Fruit fly (Drosophila melanogaster) ovary, adult (tissue): ENCODE measurements around the gene Cyp4g15.
A peak's percentile ranks its signal among the peaks of the same experiment; 100 is the strongest.

ENCODE experiments used
- CG17801 ChIP-seq: fragments of 200-800 bp; optimal IDR thresholded peaks from 2 replicates; lab custom pipeline; 2019; ENCODE audit warnings: missing biosample characterization, mild to moderate bottlenecking, missing genetic modification characterization, moderate library complexity; ENCODE audit not compliant: partially characterized antibody

Cyp4g15 gene

DNA sequence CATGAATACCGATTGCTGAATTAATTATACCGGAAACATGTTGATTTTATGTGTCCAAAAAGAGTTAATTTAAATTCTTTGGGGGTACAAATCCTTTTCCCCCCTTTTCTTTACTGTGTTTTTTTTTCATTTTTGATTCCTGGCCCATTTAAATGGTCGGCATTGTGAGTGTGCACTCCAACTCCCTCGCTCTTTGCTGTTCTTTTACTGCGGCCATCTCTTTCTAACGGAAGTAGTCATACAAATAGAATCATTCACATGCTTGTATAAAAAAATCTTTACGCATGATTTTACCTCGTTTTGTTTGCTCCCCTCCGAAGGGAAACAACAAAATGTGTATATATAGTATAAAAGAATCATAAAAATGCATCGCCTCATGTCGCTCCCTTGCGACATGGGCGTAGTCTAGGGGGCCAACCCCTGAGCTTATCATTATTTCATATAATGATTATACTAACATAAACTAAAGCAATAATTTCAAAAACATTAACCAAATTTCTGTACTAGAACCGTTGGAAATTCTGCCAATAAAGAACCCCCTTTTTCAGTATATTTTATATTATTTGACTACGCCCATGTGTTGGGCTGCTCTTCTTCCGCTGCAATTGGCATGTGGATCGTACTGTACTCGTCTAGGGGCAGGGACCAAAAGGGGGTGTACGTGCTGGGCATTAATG is 51.3 kb downstream of the Cyp4g15 start:
- peak; percentile 14 for TF ChIP-seq CG17801 (GFP tag; lab: Kevin White, UChicago)

- TF ChIP-seq CG17801 (GFP tag; lab: Kevin White, UChicago) = no peak
Measured at dm6 chrX:11531245-11531644, 54.4 kb downstream of the Cyp4g15 start.
